Worm (Caenorhabditis elegans) whole organism, L1 larva: ENCODE data around the gene Y73F8A.15.
A peak's percentile ranks its signal among the peaks of the same experiment; 100 is the strongest.

Source experiments
- F16B12.6 ChIP-seq: fragments of 150-350 bp; optimal IDR thresholded peaks from 2 replicates; lab custom pipeline; 2014; ENCODE audit warnings: missing biosample characterization, missing genetic modification characterization
- ceh-63 ChIP-seq: fragments of 200-800 bp; sonication (Bioruptor generic); optimal IDR thresholded peaks from 2 replicates; lab custom pipeline; 2018; ENCODE audit warnings: mild to moderate bottlenecking, missing genetic modification characterization, missing compliant biosample characterization
- ceh-88 ChIP-seq: fragments of 200-800 bp; sonication (Bioruptor generic); IDR thresholded peaks from 2 replicates; pipeline ENCODE4 v1.3.6; 2022; ENCODE audit warnings: missing genetic modification characterization, missing compliant biosample characterization
- efl-1 ChIP-seq, 4 experiments: fragments of 150-350 bp; optimal IDR thresholded peaks in 3 of 4; peaks in 1 of 4; 1 replicate in 1 of 4; 2 replicates in 3 of 4; lab custom pipeline; 2014; ENCODE audit warnings: missing biosample characterization in 2 of 4, missing genetic modification characterization in 2 of 4, missing genetic modification reagents in 2 of 4
- egl-13 ChIP-seq: sonication (generic microtip); optimal IDR thresholded peaks from 2 replicates; lab custom pipeline; 2016; ENCODE audit warnings: missing genotype, missing genetic modification reagents, missing genetic modification characterization, missing compliant biosample characterization
- fos-1 ChIP-seq: fragments of 150-350 bp; optimal IDR thresholded peaks from 2 replicates; lab custom pipeline; 2014; ENCODE audit warnings: missing biosample characterization, missing genetic modification characterization
- isw-1 ChIP-seq: fragments of 200-800 bp; sonication (Bioruptor generic); IDR thresholded peaks from 2 replicates; pipeline ENCODE4 v1.3.6; 2022; ENCODE audit warnings: missing genetic modification characterization, missing compliant biosample characterization
- lin-14 ChIP-seq: fragments of 200-800 bp; sonication (Bioruptor generic); optimal IDR thresholded peaks from 2 replicates; lab custom pipeline; 2018; ENCODE audit warnings: mild to moderate bottlenecking, missing genetic modification characterization, moderate library complexity, missing compliant biosample characterization
- nhr-11 ChIP-seq: fragments of 150-350 bp; optimal IDR thresholded peaks from 2 replicates; lab custom pipeline; 2014; ENCODE audit warnings: missing biosample characterization, missing genetic modification characterization
- nhr-85 ChIP-seq: sonication (generic microtip); peaks from one replicate; lab custom pipeline; 2016; ENCODE audit warnings: missing genetic modification characterization, inconsistent platforms, missing compliant biosample characterization
- nhr-90 ChIP-seq: sonication (generic microtip); optimal IDR thresholded peaks from 2 replicates; lab custom pipeline; 2016; ENCODE audit warnings: mild to moderate bottlenecking, missing genetic modification characterization, missing compliant biosample characterization; ENCODE audit not compliant: poor library complexity
- rnt-1 ChIP-seq: sonication (generic microtip); optimal IDR thresholded peaks from 2 replicates; lab custom pipeline; 2016; ENCODE audit warnings: mild to moderate bottlenecking, missing genetic modification characterization, moderate library complexity, missing compliant biosample characterization
- swsn-7 ChIP-seq: sonication (generic microtip); optimal IDR thresholded peaks from 2 replicates; lab custom pipeline; 2016; ENCODE audit warnings: missing genetic modification characterization, missing compliant biosample characterization
- unc-86 ChIP-seq: sonication (generic microtip); optimal IDR thresholded peaks from 2 replicates; lab custom pipeline; 2016; ENCODE audit warnings: missing genetic modification characterization, missing compliant biosample characterization
- xbp-1 ChIP-seq: sonication (generic microtip); optimal IDR thresholded peaks from 2 replicates; lab custom pipeline; 2016; ENCODE audit warnings: missing genetic modification characterization, missing compliant biosample characterization

Gene Y73F8A.15

ce11 chrIV:15328092-15328491 is 6.7 kb downstream of the Y73F8A.15 start, which contains the start of gene tbx-40:
TSS of gene tbx-40 (minus strand) at chrIV:15328192.
- no peak for TF ChIP-seq rnt-1 (tag; lab: Kevin White, UChicago)

- TF ChIP-seq ceh-88 (no peak), nhr-90 (tag; lab: Kevin White, UChicago) (no peak), fos-1 (tag; lab: Kevin White, UChicago) (no peak), swsn-7 (tag; lab: Kevin White, UChicago) (no peak), isw-1 (GFP tag; lab: Robert Waterston, UW) (no peak), egl-13 (tag; lab: Kevin White, UChicago) (no peak), F16B12.6 (tag; lab: Kevin White, UChicago) (no peak), nhr-11 (no peak), xbp-1 (tag; lab: Kevin White, UChicago) (no peak)
These were observed 15.4 kb downstream of the Y73F8A.15 start, which contains the start of gene irld-59 for ce11 chrIV:15336778-15337177. TSS of gene irld-59 (plus strand) at chrIV:15337078.

- TF ChIP-seq efl-1 (optimal IDR thresholded peaks at IDR 0.05; lab: Kevin White, UChicago) (no peak), efl-1 (GFP tag; optimal IDR thresholded peaks at IDR 0.05 in 1 of 2; lab: Kevin White, UChicago) (peak in 1 of 2 experiments; percentile 24), lin-14 (GFP tag; lab: Kevin White, UChicago) (no peak)
These were observed 39.9 kb downstream of the Y73F8A.15 start, which contains the start of gene cpna-4 for ce11 chrIV:15361244-15361643. TSS of gene cpna-4 (plus strand) at chrIV:15361544.

ce11 chrIV:15361884-15362283 is 40.5 kb downstream of the Y73F8A.15 start:
- TF ChIP-seq unc-86 (peak; percentile 13), ceh-63 (no peak), nhr-85 (tag; lab: Kevin White, UChicago) (peak; percentile 44)
- TF ChIP-seq, all 84 proteins: peak for 2
